Fruit fly (Drosophila melanogaster) Kc167 (cell line): Measurements from ENCODE around the gene CG14777.

ENCODE experiments used
- Sin3A ChIP-seq: fragments of >200 bp; optimal IDR thresholded peaks from 2 replicates; lab custom pipeline; 2018; ENCODE audit warnings: missing external identifiers
- h ChIP-seq: fragments of >200 bp; optimal IDR thresholded peaks from 3 replicates; lab custom pipeline; 2018; ENCODE audit warnings: missing external identifiers
- insv ChIP-seq: fragments of >200 bp; optimal IDR thresholded peaks from 3 replicates; lab custom pipeline; 2018; ENCODE audit warnings: missing external identifiers
- psq ChIP-seq: fragments of >200 bp; optimal IDR thresholded peaks from 2 replicates; lab custom pipeline; 2017; ENCODE audit warnings: missing external identifiers
- ttk ChIP-seq: sonication (Bioruptor generic); optimal IDR thresholded peaks from 2 replicates; lab custom pipeline; 2017; ENCODE audit warnings: missing external identifiers

- TF ChIP-seq ttk (lab: Kevin White, UChicago) (no peak), insv (lab: Kevin White, UChicago) (no peak), Sin3A (lab: Kevin White, UChicago) (no peak), psq (lab: Kevin White, UChicago) (no peak), h (lab: Kevin White, UChicago) (no peak)
Measured at dm6 chrX:1476848-1477247, 10.9 kb downstream of the CG14777 start, which contains the start of the genes Rab27 and mei-38.
